Fruit fly (Drosophila melanogaster): ENCODE measurements around the gene CG11816.
A peak's percentile ranks its signal among the peaks of the same experiment; 100 is the strongest.

CG11816 gene

dm6 chrX:13563483-13564443, 8.2 kb upstream of the CG11816 start, which contains the start of the genes CG46311 and Tpst (continued):
- peak; percentile 83 for TF ChIP-seq HmgD (GFP tag; optimal IDR thresholded peaks at IDR 0.05)
- peak; percentile 4 for TF ChIP-seq gro (GFP tag; optimal IDR thresholded peaks at IDR 0.05)
- TF ChIP-seq CG1024 (GFP tag; IDR thresholded peaks at IDR 0.05), result peak; percentile 58
- no peak for TF ChIP-seq CG7357 (GFP tag; IDR thresholded peaks at IDR 0.05)
- TF ChIP-seq pb (GFP tag; optimal IDR thresholded peaks at IDR 0.05), result no peak
- TF ChIP-seq CG7556 (GFP tag; optimal IDR thresholded peaks at IDR 0.05), result peak; percentile 20
- peak; percentile 64 for TF ChIP-seq mam (GFP tag; optimal IDR thresholded peaks at IDR 0.05)

dm6 chrX:13563042-13563441, 7.4 kb upstream of the CG11816 start:
- peak; percentile 12 for TF ChIP-seq CG34376 (GFP tag; optimal IDR thresholded peaks at IDR 0.05)
- peak; percentile 88 for TF ChIP-seq exex (tag; optimal IDR thresholded peaks at IDR 0.05)
- peak in 1 of 2 experiments; percentile 45 for TF ChIP-seq Hr78 (GFP tag; optimal IDR thresholded peaks at IDR 0.05)
- TF ChIP-seq CG6689 (GFP tag; IDR thresholded peaks at IDR 0.05), result no peak
- TF ChIP-seq CG8388 (GFP tag; optimal IDR thresholded peaks at IDR 0.05), result no peak
- TF ChIP-seq vnd (GFP tag; IDR thresholded peaks at IDR 0.05; ENCODE audit: partially characterized antibody), result no peak
- TF ChIP-seq eve (GFP tag; optimal IDR thresholded peaks at IDR 0.05), result peak in 1 of 2 experiments; percentile 63

- TF ChIP-seq GATAe (GFP tag; conservative IDR thresholded peaks at IDR 0.05) (peak; percentile 45; the same call in 1 of the 2 replicates), CG10209 (GFP tag; optimal IDR thresholded peaks at IDR 0.05) (no peak), exex (tag; optimal IDR thresholded peaks at IDR 0.05) (peak; percentile 39)
Observed at dm6 chrX:13561371-13561770, 5.8 kb upstream of the CG11816 start, which contains the start of gene CG32633. CG32633 (plus strand) TSS chrX:13561671.

DNA sequence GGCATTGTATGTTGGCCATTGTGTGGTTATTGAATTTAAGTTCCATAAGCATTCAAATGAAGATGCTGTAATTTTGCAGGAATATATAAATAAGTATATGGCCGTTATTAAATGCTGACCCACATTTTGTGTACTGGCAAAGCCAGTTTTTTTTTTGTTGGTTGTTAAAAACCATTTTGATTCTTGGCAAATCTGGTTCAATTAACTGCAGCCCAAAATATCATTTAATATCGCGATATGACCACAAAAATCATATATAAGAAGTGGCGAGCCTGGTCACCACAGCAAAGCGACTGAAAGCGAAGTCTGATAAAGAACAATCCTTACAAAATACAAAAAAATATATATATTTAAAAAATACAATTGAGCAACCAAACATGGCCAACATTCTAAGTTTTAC, 572 bp upstream of the CG11816 start, which contains the start of gene CG32631:
Gene CG32631 (plus strand): TSS at position 301 of the 400 bp plus-strand sequence.
- TF ChIP-seq gsb (GFP tag; IDR thresholded peaks at IDR 0.05), result no peak
- TF ChIP-seq gem (tag; optimal IDR thresholded peaks at IDR 0.05), result no peak
- TF ChIP-seq ttk (GFP tag; IDR thresholded peaks at IDR 0.05), result no peak

DNA sequence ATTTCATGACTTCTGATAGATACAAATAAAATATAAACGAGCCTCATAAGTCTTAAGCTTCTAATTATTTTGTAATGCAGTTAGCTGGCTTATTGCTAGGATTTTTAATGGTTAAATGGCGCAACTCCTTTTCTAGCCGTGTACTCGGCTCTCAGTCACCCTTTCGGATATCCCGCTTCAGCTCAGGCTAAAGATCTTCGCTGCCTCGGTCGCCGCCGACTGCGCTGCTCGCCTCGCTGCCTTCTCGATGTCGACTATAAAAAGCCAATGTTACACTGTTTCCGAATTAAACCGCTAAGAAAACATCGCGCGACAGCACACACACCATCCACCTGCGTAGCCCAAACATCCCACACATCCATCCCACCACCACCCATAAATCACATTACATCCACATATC, 12.3 kb downstream of the CG11816 start, which contains the start of gene Cpr12A:
Gene Cpr12A (plus strand): TSS at position 301 of the 400 bp plus-strand sequence.
- TF ChIP-seq CG34224 (GFP tag; IDR thresholded peaks at IDR 0.05; ENCODE audit: partially characterized antibody) (no peak), HmgD (GFP tag; optimal IDR thresholded peaks at IDR 0.05) (no peak), gcm2 (GFP tag; optimal IDR thresholded peaks at IDR 0.05) (no peak), CG2889 (GFP tag; IDR thresholded peaks at IDR 0.05) (no peak), tx (GFP tag; optimal IDR thresholded peaks at IDR 0.05) (no peak), unc-4 (GFP tag; IDR thresholded peaks at IDR 0.05; ENCODE audit: partially characterized antibody) (no peak), Dll (GFP tag; IDR thresholded peaks at IDR 0.05; ENCODE audit: partially characterized antibody) (no peak), CG31365 (tag; optimal IDR thresholded peaks at IDR 0.05) (no peak), fd3F (GFP tag; optimal IDR thresholded peaks at IDR 0.05) (no peak), CG3281 (GFP tag; optimal IDR thresholded peaks at IDR 0.05) (no peak), CG8944 (GFP tag; optimal IDR thresholded peaks at IDR 0.05) (no peak), Bteb2 (GFP tag; optimal IDR thresholded peaks at IDR 0.05) (no peak), CG6854 (GFP tag; optimal IDR thresholded peaks at IDR 0.05) (no peak), oc (tag; optimal IDR thresholded peaks at IDR 0.05) (no peak), CG30020 (tag; optimal IDR thresholded peaks at IDR 0.05) (no peak), dimm (GFP tag; IDR thresholded peaks at IDR 0.05) (no peak), CG6791 (GFP tag; IDR thresholded peaks at IDR 0.05; ENCODE audit: partially characterized antibody) (no peak), CG9932 (GFP tag; IDR thresholded peaks at IDR 0.05) (no peak)

All from whole organism, embryonic.